Fruit fly (Drosophila melanogaster) whole organism, embryonic: Measurements from ENCODE around the gene Cyp4d14.

Experiments
- Ada2b ChIP-seq: fragments of 200-800 bp; sonication (Bioruptor generic); IDR thresholded peaks from 2 replicates; pipeline ENCODE4 v1.3.6; 2022; ENCODE audit warnings: missing biosample characterization, missing genetic modification characterization
- CG11247 ChIP-seq: fragments of 200-800 bp; sonication (Bioruptor generic); IDR thresholded peaks from 2 replicates; pipeline ENCODE4 v1.3.6; 2022; ENCODE audit warnings: missing biosample characterization, missing genetic modification characterization
- CG11456 ChIP-seq: fragments of 200-800 bp; sonication (Bioruptor generic); IDR thresholded peaks from 3 replicates; pipeline ENCODE4 v1.3.6; 2022; ENCODE audit warnings: missing biosample characterization, missing genetic modification characterization
- CG11504 ChIP-seq: fragments of 200-800 bp; sonication (Bioruptor generic); optimal IDR thresholded peaks from 3 replicates; lab custom pipeline; 2019; ENCODE audit warnings: missing biosample characterization, mild to moderate bottlenecking, missing genetic modification characterization, moderate library complexity
- CG12391 ChIP-seq: fragments of 200-800 bp; sonication (Bioruptor generic); optimal IDR thresholded peaks from 3 replicates; lab custom pipeline; 2018; ENCODE audit warnings: missing biosample characterization, mild to moderate bottlenecking, missing genetic modification characterization, moderate library complexity
- CG14050 ChIP-seq: fragments of 200-800 bp; sonication (Bioruptor generic); IDR thresholded peaks from 3 replicates; pipeline ENCODE4 v1.3.6; 2022; ENCODE audit warnings: missing biosample characterization, missing genetic modification characterization
- CG16815 ChIP-seq: fragments of 200-800 bp; sonication (Bioruptor generic); optimal IDR thresholded peaks from 3 replicates; lab custom pipeline; 2017; ENCODE audit warnings: missing biosample characterization, mild to moderate bottlenecking, missing genetic modification characterization
- CG17359 ChIP-seq: fragments of 200-800 bp; sonication (Bioruptor generic); optimal IDR thresholded peaks from 3 replicates; lab custom pipeline; 2018; ENCODE audit warnings: missing biosample characterization, mild to moderate bottlenecking, missing genetic modification characterization, moderate library complexity
- CG30431 ChIP-seq: fragments of 200-800 bp; sonication (Bioruptor generic); optimal IDR thresholded peaks from 2 replicates; lab custom pipeline; 2017; ENCODE audit warnings: missing biosample characterization, missing genetic modification characterization
- CG3995 ChIP-seq: fragments of 200-800 bp; sonication (Bioruptor generic); optimal IDR thresholded peaks from 3 replicates; lab custom pipeline; 2016; ENCODE audit warnings: missing biosample characterization, missing genetic modification characterization
- CG4730 ChIP-seq: fragments of 200-800 bp; sonication (Bioruptor generic); IDR thresholded peaks from 2 replicates; pipeline ENCODE4 v1.3.6; 2022; ENCODE audit warnings: missing biosample characterization, missing genetic modification characterization
- CG6689 ChIP-seq: fragments of 200-800 bp; sonication (Bioruptor generic); IDR thresholded peaks from 2 replicates; pipeline ENCODE4 v1.3.6; 2022; ENCODE audit warnings: missing biosample characterization, missing genetic modification characterization
- CG8924 ChIP-seq: fragments of 200-800 bp; optimal IDR thresholded peaks from 3 replicates; lab custom pipeline; 2019; ENCODE audit warnings: missing biosample characterization, mild to moderate bottlenecking, missing genetic modification characterization, moderate library complexity
- CG9932 ChIP-seq: fragments of 200-800 bp; sonication (Bioruptor generic); IDR thresholded peaks from 2 replicates; pipeline ENCODE4 v1.3.6; 2022; ENCODE audit warnings: missing biosample characterization, missing genetic modification characterization
- Chrac-16 ChIP-seq: fragments of 200-800 bp; sonication (Bioruptor generic); optimal IDR thresholded peaks from 3 replicates; lab custom pipeline; 2016; ENCODE audit warnings: missing biosample characterization, missing genetic modification characterization
- Drgx ChIP-seq: fragments of 200-800 bp; sonication (Bioruptor generic); IDR thresholded peaks from 2 replicates; pipeline ENCODE4 v1.3.6; 2022; ENCODE audit warnings: missing biosample characterization, missing genetic modification characterization
- Ets65A ChIP-seq: fragments of 200-800 bp; sonication (Bioruptor generic); peaks from one replicate; lab custom pipeline; 2016; ENCODE audit warnings: missing biosample characterization, missing genetic modification characterization
- Ets97D ChIP-seq: fragments of 200-800 bp; sonication (Bioruptor generic); optimal IDR thresholded peaks from 3 replicates; lab custom pipeline; 2016; ENCODE audit warnings: missing biosample characterization, missing genetic modification characterization
- Hand ChIP-seq: fragments of 200-800 bp; sonication (Bioruptor generic); optimal IDR thresholded peaks from 2 replicates; lab custom pipeline; 2017; ENCODE audit warnings: mild to moderate bottlenecking, missing biosample characterization, missing genetic modification reagents, missing genetic modification characterization
- Hr78 ChIP-seq, 2 experiments: fragments of 200-800 bp in 1 of 2; fragments of >200 bp in 1 of 2; sonication (Bioruptor generic) in 1 of 2; optimal IDR thresholded peaks; 2 replicates each; lab custom pipeline; 2017 to 2019; ENCODE audit warnings: missing biosample characterization in 2 of 2, missing genetic modification characterization in 2 of 2, mild to moderate bottlenecking in 1 of 2, moderate library complexity in 1 of 2
- Med ChIP-seq: fragments of 200-800 bp; sonication (Bioruptor generic); peaks from one replicate; lab custom pipeline; 2016; ENCODE audit warnings: missing biosample characterization, missing genetic modification characterization, mild to moderate bottlenecking, inconsistent platforms, moderate library complexity
- NFAT ChIP-seq: fragments of 200-800 bp; sonication (Bioruptor generic); IDR thresholded peaks from 2 replicates; pipeline ENCODE4 v1.3.6; 2022; ENCODE audit warnings: missing biosample characterization, missing genetic modification characterization
- Neu2 ChIP-seq: fragments of 200-800 bp; sonication (Bioruptor generic); optimal IDR thresholded peaks from 3 replicates; lab custom pipeline; 2016; ENCODE audit warnings: missing biosample characterization, missing genetic modification characterization, borderline replicate concordance
- Nf-YA ChIP-seq: fragments of 200-800 bp; sonication (Bioruptor generic); IDR thresholded peaks from 2 replicates; pipeline ENCODE4 v1.3.6; 2022; ENCODE audit warnings: missing biosample characterization, missing genetic modification characterization
- Sox102F ChIP-seq: fragments of 200-800 bp; sonication (Bioruptor generic); optimal IDR thresholded peaks from 2 replicates; lab custom pipeline; 2018; ENCODE audit warnings: missing biosample characterization, mild to moderate bottlenecking, missing genetic modification characterization, moderate library complexity
- Taf1 ChIP-seq: fragments of 200-800 bp; sonication (Bioruptor generic); IDR thresholded peaks from 2 replicates; pipeline ENCODE4 v1.3.6; 2022; ENCODE audit warnings: missing biosample characterization, missing genetic modification characterization
- Xrp1 ChIP-seq: fragments of 200-800 bp; sonication (Bioruptor generic); IDR thresholded peaks from 2 replicates; pipeline ENCODE4 v1.3.6; 2022; ENCODE audit warnings: missing biosample characterization, missing genetic modification characterization
- ara ChIP-seq: fragments of 200-800 bp; sonication (Bioruptor generic); IDR thresholded peaks from 2 replicates; pipeline ENCODE4 v1.3.6; 2022; ENCODE audit warnings: missing biosample characterization, missing genetic modification characterization
- bcd ChIP-seq: fragments of 200-800 bp; sonication (Bioruptor generic); optimal IDR thresholded peaks from 2 replicates; lab custom pipeline; 2017; ENCODE audit warnings: missing biosample characterization, mild to moderate bottlenecking, missing genetic modification characterization
- cwo ChIP-seq: fragments of 200-800 bp; sonication (Bioruptor generic); optimal IDR thresholded peaks from 3 replicates; lab custom pipeline; 2017; ENCODE audit warnings: missing biosample characterization, missing genetic modification characterization, mild to moderate bottlenecking, moderate library complexity, missing genetic modification reagents
- dati ChIP-seq: fragments of 200-800 bp; sonication (Bioruptor generic); IDR thresholded peaks from 2 replicates; pipeline ENCODE4 v1.3.6; 2022; ENCODE audit warnings: missing biosample characterization, missing genetic modification characterization
- dysf ChIP-seq: fragments of 200-800 bp; sonication (Bioruptor generic); IDR thresholded peaks from 3 replicates; pipeline ENCODE4 v1.3.6; 2022; ENCODE audit warnings: missing biosample characterization, missing genetic modification characterization
- hb ChIP-seq: fragments of 200-800 bp; sonication (Bioruptor generic); IDR thresholded peaks from 3 replicates; pipeline ENCODE4 v1.3.6; 2022; ENCODE audit warnings: missing biosample characterization, missing genetic modification characterization; ENCODE audit not compliant: partially characterized antibody
- hkb ChIP-seq, 2 experiments: fragments of 200-800 bp in 1 of 2; fragments of >200 bp in 1 of 2; sonication (Bioruptor generic) in 1 of 2; IDR thresholded peaks in 1 of 2; optimal IDR thresholded peaks in 1 of 2; 2 replicates each; pipeline versions ENCODE4 v1.3.6 to Lab custom; 2017 to 2022; ENCODE audit warnings: missing biosample characterization in 1 of 2, missing genetic modification characterization in 1 of 2
- jigr1 ChIP-seq: fragments of 200-800 bp; sonication (Bioruptor generic); IDR thresholded peaks from 3 replicates; pipeline ENCODE4 v1.3.6; 2022; ENCODE audit warnings: missing biosample characterization, missing genetic modification characterization
- jumu ChIP-seq: fragments of 200-800 bp; sonication (Bioruptor generic); optimal IDR thresholded peaks from 3 replicates; lab custom pipeline; 2016; ENCODE audit warnings: missing biosample characterization, missing genetic modification characterization
- kah ChIP-seq: fragments of 200-800 bp; sonication (Bioruptor generic); optimal IDR thresholded peaks from 2 replicates; lab custom pipeline; 2018; ENCODE audit warnings: missing biosample characterization, mild to moderate bottlenecking, missing genetic modification characterization
- lbe ChIP-seq: fragments of 200-800 bp; sonication (Bioruptor generic); optimal IDR thresholded peaks from 2 replicates; lab custom pipeline; 2016; ENCODE audit warnings: missing biosample characterization, mild to moderate bottlenecking, missing genetic modification characterization
- nmo ChIP-seq: fragments of 200-800 bp; sonication (Bioruptor generic); optimal IDR thresholded peaks from 2 replicates; lab custom pipeline; 2018; ENCODE audit warnings: missing biosample characterization, mild to moderate bottlenecking, missing genetic modification characterization, moderate library complexity
- nom ChIP-seq: fragments of 200-800 bp; sonication (Bioruptor generic); optimal IDR thresholded peaks from 2 replicates; lab custom pipeline; 2017; ENCODE audit warnings: missing biosample characterization, missing genetic modification characterization, mild to moderate bottlenecking, moderate library complexity, missing genetic modification reagents
- pan ChIP-seq, 4 experiments: fragments of >200 bp in 3 of 4; fragments of 200-800 bp in 1 of 4; sonication (Bioruptor generic) in 1 of 4; optimal IDR thresholded peaks in 3 of 4; IDR thresholded peaks in 1 of 4; 2 replicates each; pipeline versions ENCODE4 v1.3.6 to Lab custom; 2017 to 2022; ENCODE audit warnings: missing biosample characterization in 2 of 4, missing genetic modification characterization in 2 of 4, mixed read lengths in 1 of 4
- phol ChIP-seq: fragments of 200-800 bp; sonication (Bioruptor generic); optimal IDR thresholded peaks from 3 replicates; lab custom pipeline; 2018; ENCODE audit warnings: missing biosample characterization, mild to moderate bottlenecking, missing genetic modification characterization, moderate library complexity
- row ChIP-seq: fragments of 200-800 bp; sonication (Bioruptor generic); IDR thresholded peaks from 3 replicates; pipeline ENCODE4 v1.3.6; 2022; ENCODE audit warnings: missing biosample characterization, missing genetic modification characterization
- sens ChIP-seq: fragments of 200-800 bp; sonication (Bioruptor generic); peaks from one replicate; lab custom pipeline; 2016; ENCODE audit warnings: missing biosample characterization, missing genetic modification characterization
- stwl ChIP-seq: fragments of 200-800 bp; sonication (Bioruptor generic); optimal IDR thresholded peaks from 3 replicates; lab custom pipeline; 2018; ENCODE audit warnings: missing biosample characterization, mild to moderate bottlenecking, missing genetic modification characterization, moderate library complexity
- wor ChIP-seq: fragments of 200-800 bp; sonication (Bioruptor generic); IDR thresholded peaks from 2 replicates; pipeline ENCODE4 v1.3.6; 2022; ENCODE audit warnings: missing biosample characterization, missing genetic modification characterization
- zfh1 ChIP-seq: fragments of 200-800 bp; sonication (Bioruptor generic); IDR thresholded peaks from 3 replicates; pipeline ENCODE4 v1.3.6; 2022; ENCODE audit warnings: missing biosample characterization, missing genetic modification characterization

The Cyp4d14 gene

DNA sequence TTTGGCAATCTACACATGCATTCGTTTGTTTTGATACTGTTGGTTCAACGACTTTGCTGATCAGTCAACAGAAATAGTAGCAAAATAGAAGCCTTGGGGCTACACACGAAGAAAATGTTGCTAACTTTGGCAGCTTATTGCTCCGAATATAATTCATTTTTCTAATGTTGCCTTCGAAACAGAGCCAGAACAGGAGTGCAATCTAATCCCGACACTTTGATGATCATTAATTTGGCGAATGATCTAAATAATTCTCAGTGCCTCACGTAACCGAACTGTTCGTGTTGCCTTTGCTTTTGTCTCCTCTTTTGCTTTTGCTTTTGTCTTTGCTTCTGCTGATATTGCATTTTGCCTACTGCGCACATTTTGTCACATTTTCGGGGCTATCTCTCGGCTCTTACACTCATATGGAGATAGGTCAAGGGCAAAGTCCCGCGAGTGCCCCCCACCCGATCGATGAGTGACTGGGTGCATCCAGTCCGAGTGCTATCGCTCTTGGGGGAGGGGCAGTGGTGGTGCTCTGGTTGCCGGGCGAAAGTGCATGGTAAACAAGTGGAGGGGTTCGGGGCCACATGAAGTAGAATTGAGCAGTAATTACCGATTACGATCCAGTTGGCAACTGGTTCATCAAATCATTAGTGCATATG lies 21.1 kb upstream of the Cyp4d14 start:
- no peak for TF ChIP-seq CG14050 (GFP tag; lab: Robert Waterston, UW)
- no peak for TF ChIP-seq cwo (GFP tag; lab: Kevin White, UChicago)
- no peak for TF ChIP-seq kah (GFP tag; lab: Kevin White, UChicago)
- no peak for TF ChIP-seq NFAT (GFP tag; lab: Robert Waterston, UW)
- TF ChIP-seq CG16815 (GFP tag; lab: Kevin White, UChicago), result no peak
- no peak for TF ChIP-seq CG11247
- TF ChIP-seq dati (GFP tag; lab: Robert Waterston, UW), result no peak
- TF ChIP-seq jigr1 (GFP tag; lab: Robert Waterston, UW), result no peak
- TF ChIP-seq dysf (GFP tag; lab: Robert Waterston, UW), result peak; percentile 34; the same call in 1 of the 3 replicates
- TF ChIP-seq hb (GFP tag; lab: Robert Waterston, UW), result no peak
- TF ChIP-seq Chrac-16 (GFP tag; lab: Kevin White, UChicago), result no peak
- TF ChIP-seq CG17359, result peak; percentile 6
- 0 out of 2 replicates have a peak, but pooled peaks have one; percentile 36 for TF ChIP-seq ara (GFP tag; lab: Robert Waterston, UW)
- no peak for TF ChIP-seq CG30431 (GFP tag; lab: Kevin White, UChicago)
- no peak for TF ChIP-seq stwl
- no peak for TF ChIP-seq CG12391 (tag; lab: Kevin White, UChicago)
- no peak for TF ChIP-seq Taf1 (GFP tag; lab: Robert Waterston, UW)
- 0 out of 2 replicates have a peak, but pooled peaks have one; percentile 26 for TF ChIP-seq CG6689 (GFP tag; lab: Robert Waterston, UW)
- TF ChIP-seq Ada2b (GFP tag; lab: Robert Waterston, UW), result 0 out of 2 replicates have a peak, but pooled peaks have one; percentile 12
- TF ChIP-seq nom, result peak; percentile 47
- TF ChIP-seq CG4730 (GFP tag; lab: Robert Waterston, UW), result no peak
- peak; percentile 2 for TF ChIP-seq nmo (GFP tag; lab: Kevin White, UChicago)
- no peak for TF ChIP-seq Nf-YA (GFP tag; lab: Robert Waterston, UW)
- peak; percentile 6 for TF ChIP-seq Ets65A (GFP tag; lab: Kevin White, UChicago)
- TF ChIP-seq lbe (GFP tag; lab: Kevin White, UChicago), result peak; percentile 16
- TF ChIP-seq hkb (optimal IDR thresholded peaks at IDR 0.05; lab: Kevin White, UChicago), result no peak
- peak; percentile 39; the same call in 1 of the 2 replicates for TF ChIP-seq hkb (GFP tag; IDR thresholded peaks at IDR 0.05; lab: Robert Waterston, UW)
- no peak for TF ChIP-seq CG11456 (GFP tag; lab: Robert Waterston, UW)
- no peak for TF ChIP-seq pan (optimal IDR thresholded peaks at IDR 0.05; lab: Kevin White, UChicago)
- TF ChIP-seq pan (GFP tag; optimal IDR thresholded peaks at IDR 0.05 in 1 of 2, IDR thresholded peaks at IDR 0.05 in 1 of 2), result peak in 1 of 2 experiments; percentile 24
- TF ChIP-seq Ets97D (GFP tag; lab: Kevin White, UChicago), result no peak
- no peak for TF ChIP-seq Hand (GFP tag; lab: Kevin White, UChicago)
- peak; percentile 15 for TF ChIP-seq Sox102F
- TF ChIP-seq Med (GFP tag; lab: Kevin White, UChicago), result peak; percentile 40
- 0 out of 3 replicates have a peak, but pooled peaks have one; percentile 8 for TF ChIP-seq row (GFP tag; lab: Robert Waterston, UW)
- TF ChIP-seq CG3995 (GFP tag; lab: Kevin White, UChicago), result no peak
- peak; percentile 74 for TF ChIP-seq Drgx
- no peak for TF ChIP-seq CG8924 (tag; lab: Kevin White, UChicago)
- TF ChIP-seq sens (GFP tag; lab: Kevin White, UChicago), result peak; percentile 49
- no peak for TF ChIP-seq wor (GFP tag; lab: Robert Waterston, UW)
- TF ChIP-seq phol (tag; lab: Kevin White, UChicago), result peak; percentile 2
- TF ChIP-seq CG11504 (tag; lab: Kevin White, UChicago), result peak; percentile 24
- no peak for TF ChIP-seq jumu (GFP tag; lab: Kevin White, UChicago)
- TF ChIP-seq Neu2 (GFP tag; lab: Kevin White, UChicago), result no peak
- no peak for TF ChIP-seq bcd (GFP tag; lab: Kevin White, UChicago)
- no peak for TF ChIP-seq zfh1
- TF ChIP-seq CG9932, result no peak
- TF ChIP-seq Xrp1 (GFP tag; lab: Robert Waterston, UW), result peak; percentile 30; the same call in 1 of the 2 replicates
- peak in 1 of 2 experiments; percentile 43 for TF ChIP-seq Hr78 (GFP tag; optimal IDR thresholded peaks at IDR 0.05; lab: Kevin White, UChicago)
- TF ChIP-seq, all 482 proteins: peak for 20
